Fruit fly (Drosophila melanogaster): ENCODE results near the gene Pex19.
A peak's percentile ranks its signal among the peaks of the same experiment; 100 is the strongest.

The Pex19 gene

DNA sequence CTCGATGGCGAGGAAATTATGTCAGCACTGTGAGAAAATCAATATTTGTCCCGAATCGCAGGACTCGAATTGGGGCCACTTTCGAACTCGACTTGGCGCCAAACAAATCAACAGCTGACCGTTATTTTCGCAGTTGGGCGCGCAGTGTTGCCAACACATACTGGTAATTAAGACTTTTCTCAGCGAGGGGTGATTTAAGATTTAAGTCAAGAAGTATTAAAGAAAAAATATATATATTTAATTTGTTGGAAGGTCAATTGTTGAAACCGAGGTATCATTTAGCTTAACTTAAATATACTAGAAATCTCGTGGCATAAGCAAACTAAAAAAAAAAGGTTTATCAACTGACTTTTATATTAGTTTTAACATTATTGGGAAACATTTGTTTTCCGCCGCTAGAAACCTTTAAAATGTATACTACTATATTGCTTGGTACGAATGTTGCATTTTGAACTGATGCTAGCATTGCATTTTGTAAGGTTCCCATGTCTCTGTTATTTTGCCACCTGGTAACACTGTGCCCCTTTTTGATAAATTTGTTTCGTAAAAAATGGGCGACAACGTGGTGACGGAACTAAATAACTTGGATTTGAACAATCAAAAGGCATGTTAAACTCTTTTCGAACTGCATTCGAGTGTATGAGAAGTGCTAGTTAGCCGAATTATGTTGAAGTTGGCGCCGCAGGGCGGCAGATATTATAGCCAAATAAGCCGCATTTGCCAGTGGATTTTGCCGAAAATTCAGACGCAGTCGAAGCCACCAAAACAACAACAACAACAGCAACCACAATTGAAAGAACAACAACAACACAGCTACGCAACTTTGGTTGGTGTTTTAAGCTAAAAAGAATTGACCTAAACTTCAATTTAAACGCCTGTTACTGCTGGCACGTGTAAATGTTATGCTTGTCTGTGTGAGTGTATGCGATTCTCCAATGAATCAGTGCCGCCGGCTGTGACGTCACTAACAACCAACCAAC, 11.9 kb downstream of the Pex19 start, which contains the start of the genes Patsas and ThrRS (continued):
- TF ChIP-seq cwo (GFP tag; optimal IDR thresholded peaks at IDR 0.05) (peak; percentile 69), CG11398 (GFP tag; optimal IDR thresholded peaks at IDR 0.05) (no peak), CG15514 (GFP tag; optimal IDR thresholded peaks at IDR 0.05) (peak; percentile 78), Usf (GFP tag; optimal IDR thresholded peaks at IDR 0.05) (peak; percentile 83), maf-S (GFP tag; optimal IDR thresholded peaks at IDR 0.05) (peak; percentile 79), Rfx (GFP tag; IDR thresholded peaks at IDR 0.05) (peak; percentile 87), grau (tag; optimal IDR thresholded peaks at IDR 0.05) (peak; percentile 87), prd (optimal IDR thresholded peaks at IDR 0.05) (no peak), prd (GFP tag; IDR thresholded peaks at IDR 0.05) (peak; percentile 98), zen2 (GFP tag; IDR thresholded peaks at IDR 0.05; ENCODE audit: partially characterized antibody) (no peak), Oli (tag; optimal IDR thresholded peaks at IDR 0.05) (peak; percentile 87), Atf6 (GFP tag; IDR thresholded peaks at IDR 0.05) (peak; percentile 68; the same call in 1 of the 2 replicates), MTF-1 (GFP tag; optimal IDR thresholded peaks at IDR 0.05; ENCODE audit: borderline replicate concordance) (peak; percentile 50), CG12219 (GFP tag; optimal IDR thresholded peaks at IDR 0.05) (peak; percentile 26), Opbp (GFP tag; IDR thresholded peaks at IDR 0.05; ENCODE audit: partially characterized antibody) (no peak; the same call in 2 of the 3 replicates), CG6765 (GFP tag; optimal IDR thresholded peaks at IDR 0.05) (peak; percentile 43), Poxn (GFP tag; IDR thresholded peaks at IDR 0.05) (peak; percentile 65; the same call in 1 of the 2 replicates), Fer1 (GFP tag; optimal IDR thresholded peaks at IDR 0.05) (peak; percentile 88), ase (GFP tag; IDR thresholded peaks at IDR 0.05) (peak; percentile 71; the same call in 2 of the 3 replicates), NK7.1 (GFP tag; optimal IDR thresholded peaks at IDR 0.05) (peak; percentile 48), CG15073 (GFP tag; optimal IDR thresholded peaks at IDR 0.05) (peak; percentile 15), ro (GFP tag; IDR thresholded peaks at IDR 0.05) (no peak), fd96Cb (tag; optimal IDR thresholded peaks at IDR 0.05) (peak; percentile 88), Hey (tag; optimal IDR thresholded peaks at IDR 0.05) (no peak), dmrt99B (tag; optimal IDR thresholded peaks at IDR 0.05) (no peak), CG34376 (GFP tag; optimal IDR thresholded peaks at IDR 0.05) (peak; percentile 31), CHES-1-like (GFP tag; optimal IDR thresholded peaks at IDR 0.05) (peak; percentile 55), repo (GFP tag; optimal IDR thresholded peaks at IDR 0.05) (peak; percentile 4), CG12236 (GFP tag; optimal IDR thresholded peaks at IDR 0.05) (no peak), CG32767 (GFP tag; IDR thresholded peaks at IDR 0.05) (peak; percentile 72; the same call in 1 of the 2 replicates), BEAF-32 (GFP tag; optimal IDR thresholded peaks at IDR 0.05) (peak; percentile 38), CG43689 (GFP tag; IDR thresholded peaks at IDR 0.05) (peak; percentile 68), CG12391 (tag; optimal IDR thresholded peaks at IDR 0.05) (peak; percentile 92), MBD-R2 (GFP tag; IDR thresholded peaks at IDR 0.05) (peak; percentile 34; the same call in 1 of the 2 replicates), HmgZ (tag; optimal IDR thresholded peaks at IDR 0.05) (peak; percentile 52), Dp (GFP tag; optimal IDR thresholded peaks at IDR 0.05) (peak; percentile 75), vfl (GFP tag; optimal IDR thresholded peaks at IDR 0.05) (peak; percentile 76), az2 (GFP tag; optimal IDR thresholded peaks at IDR 0.05) (peak; percentile 87), croc (GFP tag; conservative IDR thresholded peaks at IDR 0.05) (peak; percentile 78), danr (GFP tag; IDR thresholded peaks at IDR 0.05) (peak; percentile 69), lilli (GFP tag; optimal IDR thresholded peaks at IDR 0.05) (peak; percentile 82), Taf1 (GFP tag; IDR thresholded peaks at IDR 0.05) (peak; percentile 57; the same call in 1 of the 2 replicates), CG17802 (tag; optimal IDR thresholded peaks at IDR 0.05) (peak; percentile 86), Hmx (GFP tag; optimal IDR thresholded peaks at IDR 0.05) (peak; percentile 41), CG10147 (GFP tag; optimal IDR thresholded peaks at IDR 0.05) (peak; percentile 90), Xrp1 (GFP tag; IDR thresholded peaks at IDR 0.05) (peak; percentile 82), gem (tag; optimal IDR thresholded peaks at IDR 0.05) (peak; percentile 94), ftz-f1 (GFP tag; optimal IDR thresholded peaks at IDR 0.05) (no peak)

Data from whole organism, embryonic.